Worm (Caenorhabditis elegans) whole organism, late embryonic: ENCODE results near the gene F40D4.12.

Experiments used
- elt-2 ChIP-seq: sonication (generic microtip); optimal IDR thresholded peaks from 2 replicates; lab custom pipeline; 2016; ENCODE audit warnings: missing genetic modification reagents, missing genetic modification characterization, missing compliant biosample characterization
- ets-4 ChIP-seq: sonication (generic microtip); optimal IDR thresholded peaks from 2 replicates; lab custom pipeline; 2016; ENCODE audit warnings: missing genetic modification characterization, missing compliant biosample characterization
- fkh-10 ChIP-seq: fragments of 150-350 bp; optimal IDR thresholded peaks from 2 replicates; lab custom pipeline; 2014; ENCODE audit warnings: missing biosample characterization, missing genetic modification reagents, missing genetic modification characterization
- pha-4 ChIP-seq: fragments of 150-350 bp; optimal IDR thresholded peaks from 2 replicates; lab custom pipeline; 2018; ENCODE audit warnings: missing biosample characterization, missing genetic modification reagents, missing genetic modification characterization
- pros-1 ChIP-seq: fragments of 150-350 bp; optimal IDR thresholded peaks from 2 replicates; lab custom pipeline; 2014; ENCODE audit warnings: missing biosample characterization, missing genetic modification reagents, missing genetic modification characterization
- unc-55 ChIP-seq: sonication (generic microtip); optimal IDR thresholded peaks from 2 replicates; lab custom pipeline; 2017; ENCODE audit warnings: missing biosample characterization, missing genetic modification reagents, missing genetic modification characterization

DNA sequence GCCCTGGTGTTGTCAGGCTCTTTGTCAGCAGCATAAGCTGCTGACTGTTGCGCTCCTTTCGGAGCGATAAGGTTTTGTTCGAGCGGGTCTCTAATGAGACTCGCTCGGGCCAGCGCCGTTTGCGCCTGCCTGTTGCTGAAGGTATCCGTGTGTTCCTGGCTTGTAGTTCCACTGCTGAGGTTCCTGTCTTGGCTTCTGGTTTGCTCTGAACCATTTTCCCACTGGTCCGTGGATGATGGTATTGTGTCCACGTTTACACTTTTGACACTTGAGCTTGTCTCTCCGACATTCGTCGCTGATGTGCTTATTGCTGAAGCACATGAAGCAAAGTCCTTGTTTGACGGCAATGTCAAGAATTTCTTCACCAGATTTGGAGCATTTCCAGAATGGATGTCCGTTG lies 8.4 kb upstream of the F40D4.12 start:
- no peak for TF ChIP-seq pros-1 (tag; lab: Kevin White, UChicago)
- no peak for TF ChIP-seq elt-2 (tag; lab: Kevin White, UChicago)
- no peak for TF ChIP-seq ets-4 (tag; lab: Kevin White, UChicago)
- no peak for TF ChIP-seq fkh-10 (GFP tag; lab: Kevin White, UChicago)
- no peak for TF ChIP-seq unc-55 (GFP tag; lab: Kevin White, UChicago)
- TF ChIP-seq pha-4 (tag; lab: Kevin White, UChicago): no peak
